Worm (Caenorhabditis elegans) whole organism, L4 larva: ENCODE data around the gene T10B5.4.

ENCODE experiments used
- ama-1 ChIP-seq: fragments of 150-350 bp; optimal IDR thresholded peaks from 2 replicates; lab custom pipeline; 2014; ENCODE audit warnings: inconsistent platforms, mixed read lengths
- dpl-1 ChIP-seq: fragments of 150-350 bp; optimal IDR thresholded peaks from 2 replicates; lab custom pipeline; 2014; ENCODE audit warnings: missing biosample characterization, missing genetic modification reagents, missing genetic modification characterization
- hif-1 ChIP-seq, 2 experiments: sonication (generic microtip); optimal IDR thresholded peaks; 2 replicates each; lab custom pipeline; 2016 to 2017; ENCODE audit warnings: missing compliant biosample characterization in 2 of 2, missing genetic modification characterization in 2 of 2, missing genetic modification reagents in 2 of 2, missing genotype in 2 of 2, mild to moderate bottlenecking in 1 of 2
- lsy-2 ChIP-seq, 2 experiments: fragments of 150-350 bp in 1 of 2; sonication (generic microtip) in 1 of 2; optimal IDR thresholded peaks; 2 replicates each; lab custom pipeline; 2014 to 2017; ENCODE audit warnings: missing biosample characterization in 2 of 2, missing genetic modification characterization in 2 of 2
- madf-9 ChIP-seq: fragments of 200-800 bp; sonication (Bioruptor generic); conservative IDR thresholded peaks from 2 replicates; pipeline ENCODE4 v1.3.6; 2022; ENCODE audit warnings: missing genetic modification reagents, missing genetic modification characterization, missing compliant biosample characterization
- mdl-1 ChIP-seq, 2 experiments: fragments of 150-350 bp in 1 of 2; sonication (generic microtip) in 1 of 2; optimal IDR thresholded peaks; 2 replicates each; lab custom pipeline; 2014 to 2017; ENCODE audit warnings: missing biosample characterization in 2 of 2, missing genetic modification characterization in 2 of 2
- nhr-77 ChIP-seq: fragments of 150-350 bp; optimal IDR thresholded peaks from 2 replicates; lab custom pipeline; 2014; ENCODE audit warnings: missing biosample characterization, missing genetic modification characterization
- pqm-1 ChIP-seq: sonication (generic microtip); optimal IDR thresholded peaks from 2 replicates; lab custom pipeline; 2017; ENCODE audit warnings: missing biosample characterization, missing genetic modification characterization
- rbr-2 ChIP-seq: sonication (generic microtip); optimal IDR thresholded peaks from 2 replicates; lab custom pipeline; 2016; ENCODE audit warnings: missing genotype, missing genetic modification characterization, missing compliant biosample characterization
- spr-3 ChIP-seq: fragments of 200-800 bp; sonication (Bioruptor generic); optimal IDR thresholded peaks from 2 replicates; lab custom pipeline; 2018; ENCODE audit warnings: mild to moderate bottlenecking, missing genetic modification characterization, missing compliant biosample characterization
- unc-130 ChIP-seq: sonication (generic microtip); optimal IDR thresholded peaks from 2 replicates; lab custom pipeline; 2016; ENCODE audit warnings: missing genetic modification reagents, missing genetic modification characterization, missing compliant biosample characterization
- ztf-11 ChIP-seq: fragments of 150-350 bp; optimal IDR thresholded peaks from 2 replicates; lab custom pipeline; 2014; ENCODE audit warnings: missing biosample characterization, missing genetic modification characterization

ce11 chrV:1886997-1887396 lies 15.4 kb upstream of the T10B5.4 start:
- no peak for TF ChIP-seq mdl-1 (tag; optimal IDR thresholded peaks at IDR 0.05; lab: Kevin White, UChicago)
- TF ChIP-seq spr-3 (GFP tag; lab: Kevin White, UChicago) = no peak
- no peak for TF ChIP-seq madf-9 (GFP tag; lab: Robert Waterston, UW)
- TF ChIP-seq ztf-11 (tag; lab: Kevin White, UChicago) = no peak
- peak in 1 of 2 experiments; percentile 11 for TF ChIP-seq lsy-2 (tag; optimal IDR thresholded peaks at IDR 0.05; lab: Kevin White, UChicago)
- TF ChIP-seq unc-130 (GFP tag; lab: Kevin White, UChicago) = no peak
- peak; percentile 1 for TF ChIP-seq rbr-2 (tag; lab: Kevin White, UChicago)
- no peak for TF ChIP-seq nhr-77 (tag; lab: Kevin White, UChicago)
- TF ChIP-seq dpl-1 (GFP tag; lab: Kevin White, UChicago) = no peak
- no peak for TF ChIP-seq ama-1 (lab: Kevin White, UChicago)
- no peak for TF ChIP-seq hif-1 (tag; optimal IDR thresholded peaks at IDR 0.05; lab: Kevin White, UChicago)
- TF ChIP-seq pqm-1 (tag; lab: Kevin White, UChicago) = no peak
